Worm (Caenorhabditis elegans) whole organism, L1 larva: ENCODE data around the gene R02F11.11.
"Not testable (repeated sequence)": the region's sequence is repeated elsewhere in the genome, so short reads cannot be mapped to it uniquely, and the experiment has no call there.

Experiments used
- C04F5.9 ChIP-seq: sonication (generic microtip); optimal IDR thresholded peaks from 2 replicates; lab custom pipeline; 2016; ENCODE audit warnings: missing genetic modification characterization, missing compliant biosample characterization
- Y116A8C.19 ChIP-seq: sonication (generic microtip); optimal IDR thresholded peaks from 2 replicates; lab custom pipeline; 2016; ENCODE audit warnings: missing compliant biosample characterization, missing genetic modification characterization, borderline replicate concordance
- aha-1 ChIP-seq: fragments of 150-350 bp; optimal IDR thresholded peaks from 2 replicates; lab custom pipeline; 2014; ENCODE audit warnings: missing biosample characterization, missing genetic modification characterization
- alr-1 ChIP-seq: fragments of 200-800 bp; sonication (Bioruptor generic); optimal IDR thresholded peaks from 2 replicates; lab custom pipeline; 2018; ENCODE audit warnings: borderline replicate concordance, mild to moderate bottlenecking, missing genetic modification characterization, missing compliant biosample characterization
- ceh-63 ChIP-seq: fragments of 200-800 bp; sonication (Bioruptor generic); optimal IDR thresholded peaks from 2 replicates; lab custom pipeline; 2018; ENCODE audit warnings: mild to moderate bottlenecking, missing genetic modification characterization, missing compliant biosample characterization
- ceh-88 ChIP-seq: fragments of 200-800 bp; sonication (Bioruptor generic); IDR thresholded peaks from 2 replicates; pipeline ENCODE4 v1.3.6; 2022; ENCODE audit warnings: missing genetic modification characterization, missing compliant biosample characterization
- dpl-1 ChIP-seq, 3 experiments: fragments of 150-350 bp in 2 of 3; sonication (generic microtip) in 1 of 3; optimal IDR thresholded peaks; 2 replicates each; lab custom pipeline; 2014 to 2017; ENCODE audit warnings: missing biosample characterization in 3 of 3, missing genetic modification characterization in 3 of 3, missing genetic modification reagents in 3 of 3
- efl-1 ChIP-seq, 4 experiments: fragments of 150-350 bp; optimal IDR thresholded peaks in 3 of 4; peaks in 1 of 4; 1 replicate in 1 of 4; 2 replicates in 3 of 4; lab custom pipeline; 2014; ENCODE audit warnings: missing biosample characterization in 2 of 4, missing genetic modification characterization in 2 of 4, missing genetic modification reagents in 2 of 4
- efl-3 ChIP-seq: fragments of 200-800 bp; sonication (Bioruptor generic); optimal IDR thresholded peaks from 2 replicates; lab custom pipeline; 2018; ENCODE audit warnings: mild to moderate bottlenecking, missing genetic modification characterization, missing compliant biosample characterization
- egl-27 ChIP-seq, 2 experiments: fragments of 150-350 bp in 1 of 2; sonication (generic microtip); optimal IDR thresholded peaks; 3 replicates each; lab custom pipeline; 2017 to 2018; ENCODE audit warnings: missing biosample characterization in 2 of 2, missing genetic modification characterization in 2 of 2, missing genetic modification reagents in 2 of 2
- elt-2 ChIP-seq: sonication (generic microtip); optimal IDR thresholded peaks from 2 replicates; lab custom pipeline; 2016; ENCODE audit warnings: missing genetic modification characterization, mild to moderate bottlenecking, inconsistent platforms, missing compliant biosample characterization, missing genetic modification reagents
- elt-3 ChIP-seq, 6 experiments: fragments of 150-350 bp in 1 of 6; sonication (generic microtip); optimal IDR thresholded peaks; 2 replicates each; lab custom pipeline; 2017 to 2018; ENCODE audit warnings: missing biosample characterization in 6 of 6, missing genetic modification characterization in 6 of 6, inconsistent platforms in 1 of 6
- ets-5 ChIP-seq: fragments of 200-800 bp; sonication (Bioruptor generic); IDR thresholded peaks from 2 replicates; pipeline ENCODE4 v1.3.6; 2022; ENCODE audit warnings: missing genetic modification characterization, missing compliant biosample characterization
- fkh-4 ChIP-seq: sonication (generic microtip); optimal IDR thresholded peaks from 2 replicates; lab custom pipeline; 2016; ENCODE audit warnings: missing compliant biosample characterization, missing genetic modification characterization, borderline replicate concordance
- fkh-8 ChIP-seq: sonication (generic microtip); optimal IDR thresholded peaks from 2 replicates; lab custom pipeline; 2016; ENCODE audit warnings: mild to moderate bottlenecking, missing genetic modification characterization, missing compliant biosample characterization
- grh-1 ChIP-seq: fragments of 200-800 bp; sonication (Bioruptor generic); IDR thresholded peaks from 2 replicates; pipeline ENCODE4 v1.3.6; 2022; ENCODE audit warnings: missing genetic modification reagents, missing genetic modification characterization, missing compliant biosample characterization
- hlh-4 ChIP-seq: sonication (generic microtip); optimal IDR thresholded peaks from 2 replicates; lab custom pipeline; 2016; ENCODE audit warnings: mild to moderate bottlenecking, missing genetic modification characterization, missing compliant biosample characterization
- irx-1 ChIP-seq: sonication (generic microtip); optimal IDR thresholded peaks from 2 replicates; lab custom pipeline; 2016; ENCODE audit warnings: missing genetic modification characterization, missing compliant biosample characterization
- lin-14 ChIP-seq: fragments of 200-800 bp; sonication (Bioruptor generic); optimal IDR thresholded peaks from 2 replicates; lab custom pipeline; 2018; ENCODE audit warnings: mild to moderate bottlenecking, missing genetic modification characterization, moderate library complexity, missing compliant biosample characterization
- lin-39 ChIP-seq: fragments of 150-350 bp; optimal IDR thresholded peaks from 2 replicates; lab custom pipeline; 2014; ENCODE audit warnings: missing biosample characterization, missing genetic modification reagents, missing genetic modification characterization
- lsy-2 ChIP-seq, 2 experiments: fragments of 150-350 bp; optimal IDR thresholded peaks; 2 replicates each; lab custom pipeline; 2014; ENCODE audit warnings: missing biosample characterization in 2 of 2, missing genetic modification characterization in 2 of 2
- mab-9 ChIP-seq: fragments of 200-800 bp; sonication (Bioruptor generic); IDR thresholded peaks from 2 replicates; pipeline ENCODE4 v1.3.6; 2022; ENCODE audit warnings: missing genetic modification reagents, missing genetic modification characterization, missing compliant biosample characterization
- nhr-77 ChIP-seq: fragments of 150-350 bp; optimal IDR thresholded peaks from 2 replicates; lab custom pipeline; 2014; ENCODE audit warnings: missing biosample characterization, missing genetic modification characterization
- pag-3 ChIP-seq: sonication (generic microtip); optimal IDR thresholded peaks from 2 replicates; lab custom pipeline; 2017; ENCODE audit warnings: missing genetic modification characterization, mild to moderate bottlenecking, missing compliant biosample characterization, antibody characterized with exemption, borderline replicate concordance; ENCODE audit not compliant: insufficient read depth
- skn-1 ChIP-seq: fragments of 150-350 bp; optimal IDR thresholded peaks from 2 replicates; lab custom pipeline; 2014; ENCODE audit warnings: missing biosample characterization, missing genetic modification characterization
- tlp-1 ChIP-seq: fragments of 150-350 bp; optimal IDR thresholded peaks from 2 replicates; lab custom pipeline; 2014; ENCODE audit warnings: missing biosample characterization, missing genetic modification characterization
- unc-130 ChIP-seq: fragments of 150-350 bp; optimal IDR thresholded peaks from 2 replicates; lab custom pipeline; 2017; ENCODE audit warnings: missing biosample characterization, missing genetic modification characterization, inconsistent platforms
- unc-62 ChIP-seq: fragments of 150-350 bp; optimal IDR thresholded peaks from 2 replicates; lab custom pipeline; 2014; ENCODE audit warnings: missing biosample characterization, missing genetic modification reagents, missing genetic modification characterization
- zip-4 ChIP-seq: fragments of 200-800 bp; sonication (Bioruptor generic); optimal IDR thresholded peaks from 2 replicates; lab custom pipeline; 2018; ENCODE audit warnings: mild to moderate bottlenecking, missing genetic modification characterization, moderate library complexity, missing compliant biosample characterization

Gene R02F11.11

DNA sequence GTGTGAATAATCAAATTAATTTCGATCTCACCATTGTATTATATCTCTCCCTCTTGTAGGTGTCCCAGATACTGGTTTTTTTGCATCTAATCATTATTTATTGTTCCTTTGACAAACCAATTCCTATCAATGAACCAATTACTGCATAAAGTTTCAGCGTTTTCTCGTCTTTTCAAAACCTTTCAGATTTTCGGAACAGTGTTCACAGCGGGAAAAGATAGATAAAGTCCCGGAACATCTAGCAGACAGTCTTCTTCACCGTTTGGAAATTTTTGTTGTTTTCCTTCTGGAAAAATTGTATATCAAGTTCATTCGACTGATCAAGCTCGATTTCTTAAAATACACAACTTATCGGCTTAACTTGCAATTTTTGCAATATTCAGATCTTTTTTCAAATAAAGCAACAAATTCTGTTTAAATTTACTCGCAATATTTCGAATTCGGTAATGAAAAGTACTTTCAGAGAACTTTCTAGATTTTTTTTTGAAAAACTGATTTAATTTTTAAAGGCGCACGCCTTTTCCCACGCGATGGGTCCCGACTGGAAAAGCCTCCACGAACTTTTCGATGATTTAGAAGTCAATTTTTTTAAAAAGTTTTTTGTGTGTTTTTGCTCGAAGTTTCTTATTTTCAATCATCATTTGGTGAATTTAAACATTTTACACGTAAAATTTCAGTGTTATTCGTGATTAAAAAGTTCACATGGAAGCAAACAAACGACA is 36.2 kb upstream of the R02F11.11 start, which contains the start of gene pgl-3:
TSS of gene pgl-3 (plus strand) at position 672 of the 722 bp plus-strand sequence.
- TF ChIP-seq efl-1 (optimal IDR thresholded peaks at IDR 0.05; lab: Kevin White, UChicago) (peak in 1 of 2 experiments; percentile 14), efl-1 (GFP tag; optimal IDR thresholded peaks at IDR 0.05 in 1 of 2; lab: Kevin White, UChicago) (no peak), hlh-4 (tag; lab: Kevin White, UChicago) (no peak)
- TF ChIP-seq, all 84 proteins: peak for 1

DNA sequence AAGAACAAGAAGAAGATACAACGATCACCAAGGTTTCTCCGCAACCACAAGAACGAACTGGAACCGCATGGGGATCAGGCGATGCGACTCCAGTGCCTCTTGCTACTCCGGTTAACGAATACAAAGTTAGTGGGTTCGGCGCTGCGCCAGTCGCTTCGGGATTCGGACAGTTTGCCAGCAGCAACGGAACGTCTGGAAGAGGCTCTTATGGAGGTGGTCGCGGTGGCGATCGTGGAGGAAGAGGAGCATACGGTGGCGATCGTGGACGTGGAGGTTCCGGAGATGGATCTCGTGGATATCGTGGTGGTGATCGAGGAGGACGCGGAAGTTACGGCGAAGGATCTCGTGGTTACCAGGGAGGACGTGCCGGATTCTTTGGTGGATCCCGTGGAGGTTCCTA is 33.6 kb upstream of the R02F11.11 start:
- TF ChIP-seq Y116A8C.19 (tag; lab: Kevin White, UChicago) (no peak), alr-1 (tag; lab: Kevin White, UChicago) (no peak), pag-3 (no peak), ets-5 (GFP tag; lab: Robert Waterston, UW) (no peak), lsy-2 (tag; optimal IDR thresholded peaks at IDR 0.05; lab: Kevin White, UChicago) (no peak), lin-14 (no peak), elt-3 (tag; optimal IDR thresholded peaks at IDR 0.05; lab: Kevin White, UChicago) (no peak), C04F5.9 (tag; lab: Kevin White, UChicago) (no peak), mab-9 (GFP tag; lab: Robert Waterston, UW) (no peak)
- TF ChIP-seq, all 84 proteins: peak for 0

DNA sequence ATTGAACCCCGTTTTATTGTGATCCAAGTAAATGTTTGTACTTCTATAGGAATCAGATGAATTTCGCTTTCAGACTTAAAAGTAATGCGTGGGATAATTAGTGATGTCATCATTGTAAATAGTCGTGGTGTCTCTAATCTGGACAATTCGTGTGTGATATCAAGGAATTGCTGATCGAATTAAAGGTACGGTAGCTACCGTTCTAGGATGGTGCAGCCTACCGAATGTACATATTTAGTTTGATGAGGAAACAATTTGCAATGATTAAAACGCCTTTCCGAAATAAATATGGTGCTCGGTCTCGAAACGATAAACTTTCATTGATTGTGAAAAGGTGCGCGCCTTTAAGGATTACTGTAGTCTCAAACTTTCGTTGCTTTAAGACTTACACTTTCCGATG is 33.1 kb upstream of the R02F11.11 start:
- no peak for TF ChIP-seq aha-1 (tag; lab: Kevin White, UChicago)
- TF ChIP-seq ets-5 (GFP tag; lab: Robert Waterston, UW): no peak
- TF ChIP-seq grh-1 (GFP tag; lab: Robert Waterston, UW): no peak
- no peak for TF ChIP-seq efl-3 (GFP tag; lab: Kevin White, UChicago)

DNA sequence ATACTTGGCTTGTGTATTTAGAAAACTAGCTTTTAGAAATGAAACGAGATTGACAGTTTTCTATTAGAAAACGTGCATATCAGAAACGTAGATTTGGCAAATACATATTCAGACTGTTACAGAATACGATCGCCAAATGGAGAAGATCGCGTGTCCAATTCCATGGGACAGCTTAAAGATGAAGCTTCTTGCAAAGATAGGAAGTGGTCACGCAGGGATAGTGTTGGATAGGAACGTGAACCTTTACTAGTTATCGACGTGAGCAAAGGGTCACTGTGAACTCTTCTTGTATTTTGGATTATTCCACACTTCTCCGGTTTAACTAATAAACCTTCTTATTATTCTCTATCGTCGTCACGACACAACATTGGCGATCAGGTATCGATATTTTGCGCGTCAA is 31.0 kb upstream of the R02F11.11 start, which contains the start of gene bgnt-1.4:
TSS of gene bgnt-1.4 (plus strand) at position 301 of the 400 bp plus-strand sequence.
- not testable (repeated sequence) for TF ChIP-seq lin-39, tlp-1, fkh-8 (tag; lab: Kevin White, UChicago)
- TF ChIP-seq, all 84 proteins: peak for 0; not testable (repeated sequence) for 84

DNA sequence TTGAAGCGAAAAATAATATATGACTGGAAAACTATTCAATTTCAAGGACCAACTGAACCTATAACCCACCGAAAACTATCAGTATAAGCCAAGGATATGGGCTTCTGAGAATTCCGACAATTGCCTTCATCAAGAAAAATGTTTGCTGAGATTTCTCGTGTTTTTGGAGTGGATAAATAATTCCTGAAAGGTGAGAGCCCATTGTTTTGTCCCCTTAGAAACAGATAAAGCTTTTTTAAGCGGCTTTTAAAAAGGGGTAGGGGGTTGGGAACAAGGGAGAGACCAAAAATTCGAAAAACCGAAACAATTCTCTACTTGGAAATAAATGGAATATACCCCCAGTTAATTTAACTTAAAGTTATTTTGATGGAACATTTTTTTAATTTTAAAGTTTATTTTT is 25.2 kb upstream of the R02F11.11 start, which contains the start of gene C18G1.8:
TSS of gene C18G1.8 (minus strand) at position 101 of the 400 bp plus-strand sequence.
- TF ChIP-seq fkh-4 (tag; lab: Kevin White, UChicago) (no peak), egl-27 (tag; optimal IDR thresholded peaks at IDR 0.05; lab: Kevin White, UChicago) (no peak), unc-130 (no peak), ceh-88 (GFP tag; lab: Robert Waterston, UW) (no peak), zip-4 (no peak), ceh-63 (GFP tag; lab: Kevin White, UChicago) (no peak), alr-1 (tag; lab: Kevin White, UChicago) (no peak), tlp-1 (tag; lab: Kevin White, UChicago) (no peak), elt-2 (no peak), irx-1 (tag; lab: Kevin White, UChicago) (no peak), nhr-77 (tag; lab: Kevin White, UChicago) (no peak), dpl-1 (GFP tag; optimal IDR thresholded peaks at IDR 0.05; lab: Kevin White, UChicago) (no peak), skn-1 (tag; lab: Kevin White, UChicago) (no peak), fkh-8 (tag; lab: Kevin White, UChicago) (no peak), lin-39 (tag; lab: Kevin White, UChicago) (no peak), unc-62 (GFP tag; lab: Kevin White, UChicago) (no peak)
